Worm (Caenorhabditis elegans): Measurements from ENCODE around the gene mob-3.

ce11 chrIV:7420913-7421312 is 32.2 kb upstream of the mob-3 start, which contains the start of gene srtx-1:
- TF ChIP-seq ztf-4 (tag; optimal IDR thresholded peaks at IDR 0.05) (no peak), nhr-85 (tag) (no peak), aly-2 (tag; optimal IDR thresholded peaks at IDR 0.05) (no peak), unc-62 (GFP tag; optimal IDR thresholded peaks at IDR 0.05) (no peak), egl-27 (tag; optimal IDR thresholded peaks at IDR 0.05) (no peak), pqm-1 (tag; optimal IDR thresholded peaks at IDR 0.05) (no peak)
